Worm (Caenorhabditis elegans) whole organism, late embryonic: ENCODE results near the gene W02D7.8.

Experiments
- C38D4.7 ChIP-seq: fragments of 200-800 bp; sonication (Bioruptor generic); optimal IDR thresholded peaks from 2 replicates; lab custom pipeline; 2018; ENCODE audit warnings: mild to moderate bottlenecking, missing genetic modification characterization, moderate library complexity, missing compliant biosample characterization
- F13H6.1 ChIP-seq: sonication (generic microtip); optimal IDR thresholded peaks from 2 replicates; lab custom pipeline; 2016; ENCODE audit warnings: missing genetic modification characterization, missing compliant biosample characterization
- K02D7.2 ChIP-seq: sonication (generic microtip); optimal IDR thresholded peaks from 2 replicates; lab custom pipeline; 2017; ENCODE audit warnings: mild to moderate bottlenecking, missing genetic modification characterization, missing compliant biosample characterization
- K09A11.1 ChIP-seq: sonication (generic microtip); optimal IDR thresholded peaks from 2 replicates; lab custom pipeline; 2017; ENCODE audit warnings: antibody characterized with exemption, mild to moderate bottlenecking, missing genetic modification characterization, missing compliant biosample characterization; ENCODE audit not compliant: insufficient read depth
- Y22D7AL.16 ChIP-seq: sonication (generic microtip); optimal IDR thresholded peaks from 2 replicates; lab custom pipeline; 2016; ENCODE audit warnings: missing genetic modification characterization, missing compliant biosample characterization
- ceh-19 ChIP-seq: fragments of 200-800 bp; sonication (Bioruptor generic); optimal IDR thresholded peaks from 2 replicates; lab custom pipeline; 2018; ENCODE audit warnings: mild to moderate bottlenecking, missing genetic modification characterization, missing compliant biosample characterization
- ceh-2 ChIP-seq: sonication (generic microtip); optimal IDR thresholded peaks from 2 replicates; lab custom pipeline; 2016; ENCODE audit warnings: missing genotype, missing genetic modification characterization, missing compliant biosample characterization
- ceh-22 ChIP-seq: sonication (generic microtip); optimal IDR thresholded peaks from 2 replicates; lab custom pipeline; 2017; ENCODE audit warnings: missing biosample characterization, missing genetic modification characterization
- ceh-24 ChIP-seq: sonication (generic microtip); optimal IDR thresholded peaks from 2 replicates; lab custom pipeline; 2016; ENCODE audit warnings: mild to moderate bottlenecking, missing genetic modification characterization, missing compliant biosample characterization
- ceh-30 ChIP-seq: fragments of 150-350 bp; optimal IDR thresholded peaks from 2 replicates; lab custom pipeline; 2014; ENCODE audit warnings: missing biosample characterization, missing genetic modification characterization
- ceh-34 ChIP-seq: sonication (generic microtip); optimal IDR thresholded peaks from 2 replicates; lab custom pipeline; 2016; ENCODE audit warnings: mild to moderate bottlenecking, missing genetic modification characterization, missing compliant biosample characterization
- ceh-45 ChIP-seq: fragments of 200-800 bp; sonication (Bioruptor generic); IDR thresholded peaks from 2 replicates; pipeline ENCODE4 v1.3.6; 2022; ENCODE audit warnings: missing genetic modification reagents, missing genetic modification characterization, missing compliant biosample characterization
- ceh-6 ChIP-seq: fragments of 200-800 bp; sonication (Bioruptor generic); optimal IDR thresholded peaks from 2 replicates; lab custom pipeline; 2018; ENCODE audit warnings: mild to moderate bottlenecking, missing genetic modification characterization, missing compliant biosample characterization
- che-1 ChIP-seq: sonication (generic microtip); optimal IDR thresholded peaks from 2 replicates; lab custom pipeline; 2016; ENCODE audit warnings: mild to moderate bottlenecking, missing genetic modification characterization, missing compliant biosample characterization
- dve-1 ChIP-seq: sonication (generic microtip); optimal IDR thresholded peaks from 2 replicates; lab custom pipeline; 2017; ENCODE audit warnings: antibody characterized with exemption, mild to moderate bottlenecking, missing genetic modification characterization, missing compliant biosample characterization
- eyg-1 ChIP-seq: sonication (generic microtip); optimal IDR thresholded peaks from 2 replicates; lab custom pipeline; 2016; ENCODE audit warnings: missing genotype, missing genetic modification characterization, missing compliant biosample characterization
- fax-1 ChIP-seq: sonication (generic microtip); optimal IDR thresholded peaks from 2 replicates; lab custom pipeline; 2016; ENCODE audit warnings: missing genotype, missing genetic modification characterization, missing compliant biosample characterization
- gmeb-2 ChIP-seq: sonication (generic microtip); optimal IDR thresholded peaks from 2 replicates; lab custom pipeline; 2016; ENCODE audit warnings: missing genetic modification characterization, inconsistent platforms, missing compliant biosample characterization
- hlh-15 ChIP-seq: sonication (generic microtip); optimal IDR thresholded peaks from 2 replicates; lab custom pipeline; 2016; ENCODE audit warnings: missing genetic modification characterization, missing compliant biosample characterization
- hlh-30 ChIP-seq: sonication (generic microtip); optimal IDR thresholded peaks from 2 replicates; lab custom pipeline; 2017; ENCODE audit warnings: antibody characterized with exemption, missing genetic modification characterization, missing compliant biosample characterization; ENCODE audit not compliant: insufficient read depth
- hlh-6 ChIP-seq: sonication (generic microtip); optimal IDR thresholded peaks from 2 replicates; lab custom pipeline; 2016; ENCODE audit warnings: missing genotype, missing genetic modification characterization, missing compliant biosample characterization
- lim-6 ChIP-seq: sonication (generic microtip); optimal IDR thresholded peaks from 2 replicates; lab custom pipeline; 2016; ENCODE audit warnings: missing genetic modification characterization, missing compliant biosample characterization
- lin-11 ChIP-seq: fragments of 200-800 bp; sonication (Bioruptor generic); optimal IDR thresholded peaks from 2 replicates; lab custom pipeline; 2018; ENCODE audit warnings: mild to moderate bottlenecking, missing genetic modification characterization, missing compliant biosample characterization
- madf-2 ChIP-seq: sonication (generic microtip); optimal IDR thresholded peaks from 2 replicates; lab custom pipeline; 2017; ENCODE audit warnings: missing genetic modification characterization, missing compliant biosample characterization
- nhr-11 ChIP-seq: fragments of 150-350 bp; optimal IDR thresholded peaks from 2 replicates; lab custom pipeline; 2014; ENCODE audit warnings: missing biosample characterization, missing genetic modification characterization
- npax-4 ChIP-seq: sonication (generic microtip); optimal IDR thresholded peaks from 2 replicates; lab custom pipeline; 2016; ENCODE audit warnings: missing genetic modification characterization, missing compliant biosample characterization
- odd-2 ChIP-seq: sonication (generic microtip); optimal IDR thresholded peaks from 2 replicates; lab custom pipeline; 2017; ENCODE audit warnings: antibody characterized with exemption, mild to moderate bottlenecking, missing genetic modification characterization, missing compliant biosample characterization
- pag-3 ChIP-seq: sonication (generic microtip); optimal IDR thresholded peaks from 2 replicates; lab custom pipeline; 2016; ENCODE audit warnings: missing compliant biosample characterization, missing genetic modification characterization, borderline replicate concordance
- pros-1 ChIP-seq: fragments of 150-350 bp; optimal IDR thresholded peaks from 2 replicates; lab custom pipeline; 2014; ENCODE audit warnings: missing biosample characterization, missing genetic modification reagents, missing genetic modification characterization
- sdc-2 ChIP-seq: sonication (generic microtip); optimal IDR thresholded peaks from 2 replicates; lab custom pipeline; 2016; ENCODE audit warnings: missing genotype, missing genetic modification characterization, missing compliant biosample characterization
- syd-9 ChIP-seq: sonication (generic microtip); optimal IDR thresholded peaks from 2 replicates; lab custom pipeline; 2016; ENCODE audit warnings: mild to moderate bottlenecking, missing genetic modification characterization, moderate library complexity, missing compliant biosample characterization
- tbx-2 ChIP-seq: sonication (generic microtip); optimal IDR thresholded peaks from 2 replicates; lab custom pipeline; 2016; ENCODE audit warnings: missing genetic modification characterization, missing compliant biosample characterization
- ttx-3 ChIP-seq: sonication (generic microtip); optimal IDR thresholded peaks from 2 replicates; lab custom pipeline; 2016; ENCODE audit warnings: missing genetic modification reagents, missing genetic modification characterization, missing compliant biosample characterization
- unc-42 ChIP-seq: sonication (generic microtip); optimal IDR thresholded peaks from 2 replicates; lab custom pipeline; 2016; ENCODE audit warnings: missing genotype, missing genetic modification characterization, missing compliant biosample characterization
- unc-55 ChIP-seq: sonication (generic microtip); optimal IDR thresholded peaks from 2 replicates; lab custom pipeline; 2017; ENCODE audit warnings: missing biosample characterization, missing genetic modification reagents, missing genetic modification characterization
- unc-86 ChIP-seq: sonication (generic microtip); optimal IDR thresholded peaks from 2 replicates; lab custom pipeline; 2016; ENCODE audit warnings: missing genetic modification characterization, missing compliant biosample characterization

Gene W02D7.8

ce11 chrV:8295866-8296265 is 10.4 kb downstream of the W02D7.8 start, which contains the start of gene smex-1:
smex-1 (minus strand) TSS chrV:8295966.
- no peak for TF ChIP-seq lim-6 (tag; lab: Kevin White, UChicago)
- no peak for TF ChIP-seq hlh-6

- TF ChIP-seq ceh-45 (GFP tag; lab: Robert Waterston, UW) (no peak), ceh-30 (tag; lab: Kevin White, UChicago) (no peak), C38D4.7 (GFP tag; lab: Kevin White, UChicago) (no peak), nhr-11 (tag; lab: Kevin White, UChicago) (no peak)
Measured at ce11 chrV:8291764-8292163, 14.5 kb downstream of the W02D7.8 start, which contains the start of gene srg-33. srg-33 (plus strand) TSS chrV:8292064.

- TF ChIP-seq Y22D7AL.16 = no peak
- TF ChIP-seq sdc-2 (tag; lab: Kevin White, UChicago) = no peak
- no peak for TF ChIP-seq madf-2 (tag; lab: Kevin White, UChicago)
- no peak for TF ChIP-seq lin-11
- TF ChIP-seq syd-9 = no peak
- TF ChIP-seq ttx-3 (tag; lab: Kevin White, UChicago) = no peak
- no peak for TF ChIP-seq unc-42
- no peak for TF ChIP-seq unc-86 (tag; lab: Kevin White, UChicago)
- no peak for TF ChIP-seq tbx-2 (tag; lab: Kevin White, UChicago)
- TF ChIP-seq F13H6.1 (tag; lab: Kevin White, UChicago) = no peak
- TF ChIP-seq hlh-15 (tag; lab: Kevin White, UChicago) = no peak
- TF ChIP-seq, all 69 proteins: peak for 0
Measured at ce11 chrV:8288125-8288806, 18.0 kb downstream of the W02D7.8 start.

ce11 chrV:8285455-8285854 is 20.8 kb downstream of the W02D7.8 start:
- TF ChIP-seq Y22D7AL.16 = no peak
- TF ChIP-seq madf-2 (tag; lab: Kevin White, UChicago) = no peak
- TF ChIP-seq sdc-2 (tag; lab: Kevin White, UChicago) = no peak
- no peak for TF ChIP-seq npax-4
- no peak for TF ChIP-seq hlh-6
- TF ChIP-seq hlh-30 (tag; lab: Kevin White, UChicago) = no peak
- TF ChIP-seq che-1 = no peak
- TF ChIP-seq ceh-19 (GFP tag; lab: Kevin White, UChicago) = no peak
- no peak for TF ChIP-seq F13H6.1 (tag; lab: Kevin White, UChicago)
- TF ChIP-seq odd-2 (tag; lab: Kevin White, UChicago) = no peak
- TF ChIP-seq K09A11.1 (tag; lab: Kevin White, UChicago) = no peak
- no peak for TF ChIP-seq eyg-1 (tag; lab: Kevin White, UChicago)
- no peak for TF ChIP-seq dve-1
- no peak for TF ChIP-seq ceh-6 (GFP tag; lab: Kevin White, UChicago)
- TF ChIP-seq gmeb-2 (tag; lab: Kevin White, UChicago) = no peak
- no peak for TF ChIP-seq pag-3 (tag; lab: Kevin White, UChicago)
- no peak for TF ChIP-seq unc-86 (tag; lab: Kevin White, UChicago)
- TF ChIP-seq, all 69 proteins: peak for 0

- TF ChIP-seq sdc-2 (tag; lab: Kevin White, UChicago) = no peak
- no peak for TF ChIP-seq hlh-15 (tag; lab: Kevin White, UChicago)
- TF ChIP-seq ceh-19 (GFP tag; lab: Kevin White, UChicago) = no peak
- TF ChIP-seq unc-55 = no peak
- no peak for TF ChIP-seq pros-1 (tag; lab: Kevin White, UChicago)
- TF ChIP-seq ceh-22 = no peak
- no peak for TF ChIP-seq eyg-1 (tag; lab: Kevin White, UChicago)
- no peak for TF ChIP-seq ceh-34 (tag; lab: Kevin White, UChicago)
- no peak for TF ChIP-seq ceh-2 (tag; lab: Kevin White, UChicago)
- TF ChIP-seq ceh-24 (tag; lab: Kevin White, UChicago) = no peak
- no peak for TF ChIP-seq K02D7.2 (tag; lab: Kevin White, UChicago)
- no peak for TF ChIP-seq fax-1 (tag; lab: Kevin White, UChicago)
Measured at ce11 chrV:8284800-8285199, 21.5 kb downstream of the W02D7.8 start, which contains the start of gene slc-17.5. slc-17.5 (minus strand) TSS chrV:8284900.
